Worm (Caenorhabditis elegans) whole organism, late embryonic: ENCODE measurements around the gene mec-14.

Experiments used
- ama-1 ChIP-seq: fragments of 150-350 bp; optimal IDR thresholded peaks from 2 replicates; lab custom pipeline; 2014
- elt-4 ChIP-seq: sonication (generic microtip); optimal IDR thresholded peaks from 2 replicates; lab custom pipeline; 2016; ENCODE audit warnings: missing genetic modification characterization, missing compliant biosample characterization
- fkh-10 ChIP-seq: fragments of 150-350 bp; optimal IDR thresholded peaks from 2 replicates; lab custom pipeline; 2014; ENCODE audit warnings: missing biosample characterization, missing genetic modification reagents, missing genetic modification characterization
- pros-1 ChIP-seq: fragments of 150-350 bp; optimal IDR thresholded peaks from 2 replicates; lab custom pipeline; 2014; ENCODE audit warnings: missing biosample characterization, missing genetic modification reagents, missing genetic modification characterization
- rnt-1 ChIP-seq: sonication (generic microtip); optimal IDR thresholded peaks from 2 replicates; lab custom pipeline; 2016; ENCODE audit warnings: missing genetic modification characterization, missing compliant biosample characterization

- no peak for TF ChIP-seq elt-4 (tag; lab: Kevin White, UChicago)
- no peak for TF ChIP-seq pros-1 (tag; lab: Kevin White, UChicago)
- no peak for TF ChIP-seq rnt-1 (tag; lab: Kevin White, UChicago)
- TF ChIP-seq fkh-10: no peak
- TF ChIP-seq ama-1 (lab: Kevin White, UChicago): no peak
These were observed 33.5 kb downstream of the mec-14 start for ce11 chrIII:7159246-7159645.
